Fruit fly (Drosophila melanogaster): ENCODE measurements around the gene rst.

The rst gene

dm6 chrX:2919742-2920141, 53.9 kb downstream of the rst start, which contains the start of gene CG3588 (continued):
- TF ChIP-seq HmgD (GFP tag; optimal IDR thresholded peaks at IDR 0.05): no peak
- peak; percentile 84 for TF ChIP-seq lilli (GFP tag; optimal IDR thresholded peaks at IDR 0.05)
- TF ChIP-seq Dref (GFP tag; IDR thresholded peaks at IDR 0.05): no peak
- TF ChIP-seq gem (tag; optimal IDR thresholded peaks at IDR 0.05): peak; percentile 79
- TF ChIP-seq CG3847 (GFP tag; IDR thresholded peaks at IDR 0.05): peak; percentile 83
- peak; percentile 65; the same call in 1 of the 2 replicates for TF ChIP-seq CG17612 (GFP tag; IDR thresholded peaks at IDR 0.05)
- peak; percentile 50 for TF ChIP-seq CG13775 (GFP tag; optimal IDR thresholded peaks at IDR 0.05)
- TF ChIP-seq prd (optimal IDR thresholded peaks at IDR 0.05): no peak
- peak; percentile 75 for TF ChIP-seq prd (GFP tag; IDR thresholded peaks at IDR 0.05)
- peak; percentile 78 for TF ChIP-seq CG3281 (GFP tag; optimal IDR thresholded peaks at IDR 0.05)
- TF ChIP-seq al (GFP tag; IDR thresholded peaks at IDR 0.05): peak; percentile 89
- TF ChIP-seq ATbp (GFP tag; optimal IDR thresholded peaks at IDR 0.05): peak; percentile 33
- no peak for TF ChIP-seq CG15479 (GFP tag; optimal IDR thresholded peaks at IDR 0.05)
- TF ChIP-seq sug (tag; optimal IDR thresholded peaks at IDR 0.05): peak; percentile 44
- TF ChIP-seq CG11696 (GFP tag; IDR thresholded peaks at IDR 0.05): peak; percentile 52
- TF ChIP-seq kah (GFP tag; optimal IDR thresholded peaks at IDR 0.05): no peak
- peak; percentile 18 for TF ChIP-seq CG8089 (GFP tag; optimal IDR thresholded peaks at IDR 0.05)
- peak; percentile 57 for TF ChIP-seq emc (GFP tag; optimal IDR thresholded peaks at IDR 0.05)
- peak; percentile 5 for TF ChIP-seq CG3995 (GFP tag; optimal IDR thresholded peaks at IDR 0.05)
- peak; percentile 32 for TF ChIP-seq CG14710 (tag; optimal IDR thresholded peaks at IDR 0.05)
- peak; percentile 7 for TF ChIP-seq CG15601 (tag; optimal IDR thresholded peaks at IDR 0.05)
- no peak for TF ChIP-seq Dfd (GFP tag; optimal IDR thresholded peaks at IDR 0.05)
- TF ChIP-seq dmrt99B (tag; optimal IDR thresholded peaks at IDR 0.05): peak; percentile 69
- peak; percentile 31 for TF ChIP-seq abd-A (tag; optimal IDR thresholded peaks at IDR 0.05)
- peak; percentile 70 for TF ChIP-seq ind (GFP tag; optimal IDR thresholded peaks at IDR 0.05)
- no peak for TF ChIP-seq bbx (GFP tag; IDR thresholded peaks at IDR 0.05; ENCODE audit: partially characterized antibody)
- peak in 1 of 2 experiments; percentile 66 for TF ChIP-seq bsh (GFP tag; optimal IDR thresholded peaks at IDR 0.05)
- peak; percentile 75 for TF ChIP-seq Xbp1 (GFP tag; optimal IDR thresholded peaks at IDR 0.05)
- TF ChIP-seq CG11456 (GFP tag; IDR thresholded peaks at IDR 0.05): peak; percentile 88
- TF ChIP-seq bowl (GFP tag; IDR thresholded peaks at IDR 0.05): 0 out of 2 replicates have a peak, but pooled peaks have one; percentile 32
- TF ChIP-seq Optix (GFP tag; IDR thresholded peaks at IDR 0.05): no peak
- TF ChIP-seq slp2 (GFP tag; optimal IDR thresholded peaks at IDR 0.05): peak; percentile 55
- peak; percentile 79 for TF ChIP-seq sob (GFP tag; IDR thresholded peaks at IDR 0.05)
- peak; percentile 87 for TF ChIP-seq CG13624 (GFP tag; optimal IDR thresholded peaks at IDR 0.05)
- no peak for TF ChIP-seq CG10431 (GFP tag; optimal IDR thresholded peaks at IDR 0.05)
- TF ChIP-seq lab (GFP tag; optimal IDR thresholded peaks at IDR 0.05): peak; percentile 83
- TF ChIP-seq org-1 (GFP tag; optimal IDR thresholded peaks at IDR 0.05): peak; percentile 36
- peak; percentile 97 for TF ChIP-seq Med (GFP tag)
- peak; percentile 66 for TF ChIP-seq tin (GFP tag; optimal IDR thresholded peaks at IDR 0.05)
- TF ChIP-seq CG17359 (tag; optimal IDR thresholded peaks at IDR 0.05): peak; percentile 64
- peak; percentile 73 for TF ChIP-seq bab2 (GFP tag; optimal IDR thresholded peaks at IDR 0.05)
- TF ChIP-seq CG8478 (optimal IDR thresholded peaks at IDR 0.05): no peak
- no peak for TF ChIP-seq nerfin-2 (GFP tag; IDR thresholded peaks at IDR 0.05; ENCODE audit: partially characterized antibody)
- peak; percentile 77 for TF ChIP-seq E2f1 (GFP tag; IDR thresholded peaks at IDR 0.05)
- no peak for TF ChIP-seq tll (GFP tag; optimal IDR thresholded peaks at IDR 0.05)
- peak; percentile 67 for TF ChIP-seq CG13123 (GFP tag; optimal IDR thresholded peaks at IDR 0.05)
- TF ChIP-seq hbn (GFP tag; IDR thresholded peaks at IDR 0.05; ENCODE audit: partially characterized antibody): no peak
- no peak for TF ChIP-seq CG12299 (tag; optimal IDR thresholded peaks at IDR 0.05)
- no peak for TF ChIP-seq ham (GFP tag; IDR thresholded peaks at IDR 0.05)
- TF ChIP-seq CG1603 (tag; optimal IDR thresholded peaks at IDR 0.05): peak; percentile 47
- TF ChIP-seq disco-r (GFP tag; optimal IDR thresholded peaks at IDR 0.05): peak; percentile 54

Data from whole organism, embryonic.